Worm (Caenorhabditis elegans) whole organism, L4 larva: Measurements from ENCODE around the gene aqp-8.
A peak's percentile ranks its signal among the peaks of the same experiment; 100 is the strongest.

Source experiments
- D1046.2 ChIP-seq: fragments of 200-800 bp; sonication (Bioruptor generic); IDR thresholded peaks from 2 replicates; pipeline ENCODE4 v1.3.6; 2022; ENCODE audit warnings: missing genetic modification characterization, missing compliant biosample characterization
- F37D6.2 ChIP-seq: sonication (generic microtip); optimal IDR thresholded peaks from 2 replicates; lab custom pipeline; 2016; ENCODE audit warnings: mild to moderate bottlenecking, missing genetic modification characterization, missing compliant biosample characterization
- F49E8.2 ChIP-seq: sonication (generic microtip); optimal IDR thresholded peaks from 2 replicates; lab custom pipeline; 2016; ENCODE audit warnings: missing compliant biosample characterization, mild to moderate bottlenecking, missing genetic modification characterization, borderline replicate concordance
- R02D3.7 ChIP-seq: fragments of 150-350 bp; sonication (generic microtip); optimal IDR thresholded peaks from 3 replicates; lab custom pipeline; 2014; ENCODE audit warnings: missing biosample characterization, missing genetic modification characterization
- Y48G9A.11 ChIP-seq: fragments of 200-800 bp; sonication (Bioruptor generic); IDR thresholded peaks from 2 replicates; pipeline ENCODE4 v1.3.6; 2022; ENCODE audit warnings: missing genetic modification reagents, missing genetic modification characterization, missing compliant biosample characterization
- Y5F2A.4 ChIP-seq: fragments of 200-800 bp; sonication (Bioruptor generic); optimal IDR thresholded peaks from 2 replicates; lab custom pipeline; 2018; ENCODE audit warnings: mild to moderate bottlenecking, missing genetic modification characterization, missing compliant biosample characterization
- ZK546.5 ChIP-seq, 2 experiments: sonication (generic microtip); optimal IDR thresholded peaks; 2 replicates each; lab custom pipeline; 2017; ENCODE audit warnings: missing biosample characterization in 2 of 2, missing genetic modification characterization in 2 of 2
- aha-1 ChIP-seq: fragments of 150-350 bp; peaks from one replicate; lab custom pipeline; 2014; ENCODE audit warnings: missing biosample characterization, missing genetic modification characterization
- aly-2 ChIP-seq: sonication (generic microtip); optimal IDR thresholded peaks from 2 replicates; lab custom pipeline; 2018; ENCODE audit warnings: missing biosample characterization, missing genetic modification characterization
- ama-1 ChIP-seq: fragments of 150-350 bp; optimal IDR thresholded peaks from 2 replicates; lab custom pipeline; 2014; ENCODE audit warnings: inconsistent platforms, mixed read lengths
- attf-4 ChIP-seq: sonication (generic microtip); optimal IDR thresholded peaks from 3 replicates; lab custom pipeline; 2017; ENCODE audit warnings: missing biosample characterization, missing genetic modification characterization
- ceh-82 ChIP-seq: sonication (generic microtip); optimal IDR thresholded peaks from 2 replicates; lab custom pipeline; 2017; ENCODE audit warnings: missing biosample characterization, missing genetic modification characterization
- ces-1 ChIP-seq: fragments of 150-350 bp; sonication (generic microtip); optimal IDR thresholded peaks from 4 replicates; lab custom pipeline; 2014; ENCODE audit warnings: missing biosample characterization, missing genetic modification reagents, missing genetic modification characterization
- daf-8 ChIP-seq: fragments of 200-800 bp; sonication (Bioruptor generic); IDR thresholded peaks from 2 replicates; pipeline ENCODE4 v1.3.6; 2022; ENCODE audit warnings: missing genetic modification characterization, missing compliant biosample characterization
- dmd-6 ChIP-seq: fragments of 200-800 bp; sonication (Bioruptor generic); IDR thresholded peaks from 2 replicates; pipeline ENCODE4 v1.3.6; 2022; ENCODE audit warnings: missing genetic modification reagents, missing genetic modification characterization, missing compliant biosample characterization
- dmd-8 ChIP-seq: fragments of 200-800 bp; sonication (Bioruptor generic); IDR thresholded peaks from 2 replicates; pipeline ENCODE4 v1.3.6; 2022; ENCODE audit warnings: missing genetic modification characterization, missing compliant biosample characterization
- dpl-1 ChIP-seq: fragments of 150-350 bp; optimal IDR thresholded peaks from 2 replicates; lab custom pipeline; 2014; ENCODE audit warnings: missing biosample characterization, missing genetic modification reagents, missing genetic modification characterization
- egl-43 ChIP-seq: fragments of 200-800 bp; sonication (Bioruptor generic); IDR thresholded peaks from 2 replicates; pipeline ENCODE4 v1.3.6; 2022; ENCODE audit warnings: missing genetic modification reagents, missing genetic modification characterization, missing compliant biosample characterization
- fkh-10 ChIP-seq: fragments of 150-350 bp; optimal IDR thresholded peaks from 2 replicates; lab custom pipeline; 2014; ENCODE audit warnings: missing biosample characterization, missing genetic modification reagents, missing genetic modification characterization
- gei-8 ChIP-seq: fragments of 200-800 bp; sonication (Bioruptor generic); optimal IDR thresholded peaks from 2 replicates; lab custom pipeline; 2018; ENCODE audit warnings: mild to moderate bottlenecking, missing genetic modification characterization, missing compliant biosample characterization
- hif-1 ChIP-seq, 2 experiments: sonication (generic microtip); optimal IDR thresholded peaks; 2 replicates each; lab custom pipeline; 2016 to 2017; ENCODE audit warnings: missing compliant biosample characterization in 2 of 2, missing genetic modification characterization in 2 of 2, missing genetic modification reagents in 2 of 2, missing genotype in 2 of 2, mild to moderate bottlenecking in 1 of 2
- hlh-11 ChIP-seq: fragments of 200-800 bp; sonication (Bioruptor generic); optimal IDR thresholded peaks from 2 replicates; lab custom pipeline; 2018; ENCODE audit warnings: mild to moderate bottlenecking, missing genetic modification characterization, missing compliant biosample characterization
- hlh-30 ChIP-seq: sonication (generic microtip); optimal IDR thresholded peaks from 2 replicates; lab custom pipeline; 2017; ENCODE audit warnings: antibody characterized with exemption, mild to moderate bottlenecking, missing genetic modification characterization, missing compliant biosample characterization; ENCODE audit not compliant: insufficient read depth
- hmg-1.1 ChIP-seq: fragments of 200-800 bp; sonication (Bioruptor generic); IDR thresholded peaks from 2 replicates; pipeline ENCODE4 v1.3.6; 2022; ENCODE audit warnings: missing genetic modification reagents, missing genetic modification characterization, missing compliant biosample characterization
- lin-38 ChIP-seq: fragments of 200-800 bp; sonication (Bioruptor generic); IDR thresholded peaks from 2 replicates; pipeline ENCODE4 v1.3.6; 2022; ENCODE audit warnings: missing genetic modification reagents, missing genetic modification characterization, missing compliant biosample characterization
- madf-5 ChIP-seq, 2 experiments: fragments of 200-800 bp; sonication (Bioruptor generic); IDR thresholded peaks; 2 replicates each; pipeline ENCODE4 v1.3.6; 2022; ENCODE audit warnings: missing compliant biosample characterization in 2 of 2, missing genetic modification characterization in 2 of 2
- madf-9 ChIP-seq: fragments of 200-800 bp; sonication (Bioruptor generic); conservative IDR thresholded peaks from 2 replicates; pipeline ENCODE4 v1.3.6; 2022; ENCODE audit warnings: missing genetic modification reagents, missing genetic modification characterization, missing compliant biosample characterization
- mdt-29 ChIP-seq: fragments of 200-800 bp; sonication (Bioruptor generic); IDR thresholded peaks from 2 replicates; pipeline ENCODE4 v1.3.6; 2022; ENCODE audit warnings: missing genetic modification reagents, missing genetic modification characterization, missing compliant biosample characterization
- mep-1 ChIP-seq: fragments of 150-350 bp; sonication (generic microtip); optimal IDR thresholded peaks from 3 replicates; lab custom pipeline; 2014; ENCODE audit warnings: missing biosample characterization, missing genetic modification characterization
- nhr-102 ChIP-seq: sonication (generic microtip); optimal IDR thresholded peaks from 2 replicates; lab custom pipeline; 2016; ENCODE audit warnings: mild to moderate bottlenecking, missing genetic modification characterization, moderate library complexity, missing compliant biosample characterization
- nhr-111 ChIP-seq: fragments of 200-800 bp; sonication (Bioruptor generic); optimal IDR thresholded peaks from 2 replicates; lab custom pipeline; 2018; ENCODE audit warnings: mild to moderate bottlenecking, missing genetic modification characterization, missing compliant biosample characterization
- nhr-237 ChIP-seq: sonication (generic microtip); optimal IDR thresholded peaks from 2 replicates; lab custom pipeline; 2017; ENCODE audit warnings: missing biosample characterization, missing genetic modification characterization
- nhr-28 ChIP-seq: fragments of 150-350 bp; optimal IDR thresholded peaks from 2 replicates; lab custom pipeline; 2014; ENCODE audit warnings: missing biosample characterization, missing genetic modification characterization
- nhr-42 ChIP-seq: fragments of 200-800 bp; sonication (Bioruptor generic); IDR thresholded peaks from 2 replicates; pipeline ENCODE4 v1.3.6; 2022; ENCODE audit warnings: missing genetic modification characterization, missing compliant biosample characterization
- nhr-6 ChIP-seq: fragments of 150-350 bp; optimal IDR thresholded peaks from 2 replicates; lab custom pipeline; 2014; ENCODE audit warnings: missing biosample characterization, missing genetic modification characterization
- pha-4 ChIP-seq, 2 experiments: fragments of 150-350 bp in 1 of 2; fragments of 200-800 bp in 1 of 2; sonication (Bioruptor generic) in 1 of 2; IDR thresholded peaks in 1 of 2; optimal IDR thresholded peaks in 1 of 2; 2 replicates each; pipeline versions ENCODE4 v1.3.6 to Lab custom; 2014 to 2022; ENCODE audit warnings: missing genetic modification characterization in 2 of 2, missing genetic modification reagents in 2 of 2, missing biosample characterization in 1 of 2, missing compliant biosample characterization in 1 of 2
- pqm-1 ChIP-seq: sonication (generic microtip); optimal IDR thresholded peaks from 2 replicates; lab custom pipeline; 2017; ENCODE audit warnings: missing biosample characterization, missing genetic modification characterization
- rbr-2 ChIP-seq: sonication (generic microtip); optimal IDR thresholded peaks from 2 replicates; lab custom pipeline; 2016; ENCODE audit warnings: missing genotype, missing genetic modification characterization, missing compliant biosample characterization
- saeg-2 ChIP-seq: fragments of 200-800 bp; sonication (Bioruptor generic); IDR thresholded peaks from 2 replicates; pipeline ENCODE4 v1.3.6; 2022; ENCODE audit warnings: missing genetic modification reagents, missing genetic modification characterization, missing compliant biosample characterization
- skn-1 ChIP-seq: fragments of 150-350 bp; optimal IDR thresholded peaks from 2 replicates; lab custom pipeline; 2014; ENCODE audit warnings: missing biosample characterization, missing genetic modification characterization
- spr-3 ChIP-seq: fragments of 200-800 bp; sonication (Bioruptor generic); optimal IDR thresholded peaks from 2 replicates; lab custom pipeline; 2018; ENCODE audit warnings: mild to moderate bottlenecking, missing genetic modification characterization, missing compliant biosample characterization
- tag-97 ChIP-seq: fragments of 200-800 bp; sonication (Bioruptor generic); IDR thresholded peaks from 2 replicates; pipeline ENCODE4 v1.3.6; 2022; ENCODE audit warnings: missing genetic modification characterization, missing compliant biosample characterization
- tra-1 ChIP-seq: fragments of 200-800 bp; sonication (Bioruptor generic); IDR thresholded peaks from 2 replicates; pipeline ENCODE4 v1.3.6; 2022; ENCODE audit warnings: missing genetic modification reagents, missing genetic modification characterization, missing compliant biosample characterization
- unc-130 ChIP-seq: sonication (generic microtip); optimal IDR thresholded peaks from 2 replicates; lab custom pipeline; 2016; ENCODE audit warnings: missing genetic modification reagents, missing genetic modification characterization, missing compliant biosample characterization
- unc-39 ChIP-seq: sonication (generic microtip); optimal IDR thresholded peaks from 2 replicates; lab custom pipeline; 2017; ENCODE audit warnings: missing biosample characterization, missing genetic modification characterization
- unc-62 ChIP-seq, 3 experiments: fragments of 150-350 bp in 1 of 3; sonication (generic microtip); optimal IDR thresholded peaks in 2 of 3; peaks in 1 of 3; 1 replicate in 1 of 3; 2 replicates in 2 of 3; lab custom pipeline; 2014 to 2017; ENCODE audit warnings: missing biosample characterization in 3 of 3, missing genetic modification characterization in 3 of 3, missing genetic modification reagents in 3 of 3, missing genotype in 1 of 3
- vab-7 ChIP-seq: fragments of 200-800 bp; sonication (Bioruptor generic); IDR thresholded peaks from 2 replicates; pipeline ENCODE4 v1.3.6; 2022; ENCODE audit warnings: missing genetic modification reagents, missing genetic modification characterization, missing compliant biosample characterization
- zag-1 ChIP-seq: fragments of 150-350 bp; optimal IDR thresholded peaks from 2 replicates; lab custom pipeline; 2014; ENCODE audit warnings: missing biosample characterization, missing genetic modification characterization
- zfp-2 ChIP-seq: sonication (generic microtip); optimal IDR thresholded peaks from 2 replicates; lab custom pipeline; 2016; ENCODE audit warnings: mild to moderate bottlenecking, missing genetic modification characterization, missing compliant biosample characterization
- ztf-11 ChIP-seq: fragments of 150-350 bp; optimal IDR thresholded peaks from 2 replicates; lab custom pipeline; 2014; ENCODE audit warnings: missing biosample characterization, missing genetic modification characterization

Gene aqp-8

ce11 chrX:4711698-4712329, 7.0 kb upstream of the aqp-8 start, which contains the start of the genes dnj-14 and glit-1 (continued):
- TF ChIP-seq hlh-30 (tag; lab: Kevin White, UChicago) (peak; percentile 96), nhr-111 (GFP tag; lab: Kevin White, UChicago) (no peak), ama-1 (lab: Kevin White, UChicago) (peak; percentile 16), mep-1 (tag; lab: Kevin White, UChicago) (peak; percentile 94), ztf-11 (tag; lab: Kevin White, UChicago) (no peak), gei-8 (GFP tag; lab: Kevin White, UChicago) (no peak), unc-62 (GFP tag; optimal IDR thresholded peaks at IDR 0.05 in 1 of 2; lab: Kevin White, UChicago) (peak in 1 of 2 experiments; percentile 86), unc-62 (tag; optimal IDR thresholded peaks at IDR 0.05; lab: Kevin White, UChicago) (no peak), nhr-237 (no peak), D1046.2 (GFP tag; lab: Robert Waterston, UW) (peak; percentile 99), pha-4 (GFP tag; IDR thresholded peaks at IDR 0.05; lab: Robert Waterston, UW) (peak; percentile 71), pha-4 (tag; optimal IDR thresholded peaks at IDR 0.05; lab: Kevin White, UChicago) (no peak), egl-43 (GFP tag; lab: Robert Waterston, UW) (peak; percentile 66; the same call in 1 of the 2 replicates), aha-1 (peak; percentile 99), mdt-29 (GFP tag; lab: Robert Waterston, UW) (peak; percentile 47; the same call in 1 of the 2 replicates), dmd-6 (GFP tag; lab: Robert Waterston, UW) (peak; percentile 89), ces-1 (GFP tag; lab: Kevin White, UChicago) (no peak), saeg-2 (GFP tag; lab: Robert Waterston, UW) (peak; percentile 80), attf-4 (no peak), hmg-1.1 (GFP tag; lab: Robert Waterston, UW) (peak; percentile 88), fkh-10 (GFP tag; lab: Kevin White, UChicago) (peak; percentile 54), zfp-2 (tag; lab: Kevin White, UChicago) (peak; percentile 15), Y48G9A.11 (GFP tag; lab: Robert Waterston, UW) (no peak), lin-38 (GFP tag; lab: Robert Waterston, UW) (peak; percentile 91), pqm-1 (no peak), dpl-1 (GFP tag; lab: Kevin White, UChicago) (peak; percentile 76), F49E8.2 (no peak), dmd-8 (no peak), nhr-102 (tag; lab: Kevin White, UChicago) (peak; percentile 64), madf-5 (GFP tag; IDR thresholded peaks at IDR 0.05; lab: Robert Waterston, UW) (0 out of 4 replicates have a peak, but pooled peaks of 1 of the 2 experiments have one; percentile 40), unc-130 (GFP tag; lab: Kevin White, UChicago) (no peak), zag-1 (no peak), ZK546.5 (tag; optimal IDR thresholded peaks at IDR 0.05; lab: Kevin White, UChicago) (peak in 1 of 2 experiments; percentile 67), nhr-28 (peak; percentile 83), F37D6.2 (peak; percentile 57), skn-1 (no peak), nhr-6 (peak; percentile 82), hlh-11 (tag; lab: Kevin White, UChicago) (peak; percentile 98), vab-7 (peak; percentile 57; the same call in 1 of the 2 replicates), rbr-2 (tag; lab: Kevin White, UChicago) (peak; percentile 88), ceh-82 (no peak), hif-1 (tag; optimal IDR thresholded peaks at IDR 0.05; lab: Kevin White, UChicago) (peak in 1 of 2 experiments; percentile 85), tag-97 (no peak), Y5F2A.4 (no peak), aly-2 (tag; lab: Kevin White, UChicago) (no peak), spr-3 (GFP tag; lab: Kevin White, UChicago) (no peak), tra-1 (GFP tag; lab: Robert Waterston, UW) (0 out of 2 replicates have a peak, but pooled peaks have one; percentile 39), nhr-42 (peak; percentile 85), R02D3.7 (tag; lab: Kevin White, UChicago) (no peak), daf-8 (GFP tag; lab: Robert Waterston, UW) (no peak), unc-39 (tag; lab: Kevin White, UChicago) (no peak), madf-9 (GFP tag; lab: Robert Waterston, UW) (peak; percentile 72)
